Fruit fly (Drosophila melanogaster) whole organism: ENCODE measurements around the gene Ski6.

Source experiments
- CG8478 ChIP-seq: fragments of >200 bp; optimal IDR thresholded peaks from 2 replicates; lab custom pipeline; 2018; ENCODE audit warnings: inconsistent platforms
- Dll ChIP-seq: fragments of >200 bp; optimal IDR thresholded peaks from 2 replicates; lab custom pipeline; 2017
- pan ChIP-seq: fragments of >200 bp; optimal IDR thresholded peaks from 2 replicates; lab custom pipeline; 2017
- psq ChIP-seq: fragments of >200 bp; optimal IDR thresholded peaks from 2 replicates; lab custom pipeline; 2017

dm6 chr2L:13206857-13207463 lies 15.3 kb downstream of the Ski6 start:
- TF ChIP-seq psq (lab: Kevin White, UChicago) (no peak), pan (no peak), CG8478 (lab: Kevin White, UChicago) (no peak), Dll (no peak)
